Worm (Caenorhabditis elegans) whole organism, L2 larva: ENCODE results near the gene C09G9.3.

ENCODE experiments used
- crh-2 ChIP-seq: sonication (generic microtip); optimal IDR thresholded peaks from 2 replicates; lab custom pipeline; 2017; ENCODE audit warnings: missing biosample characterization, missing genetic modification characterization
- egl-27 ChIP-seq: sonication (generic microtip); optimal IDR thresholded peaks from 3 replicates; lab custom pipeline; 2017; ENCODE audit warnings: missing biosample characterization, missing genetic modification reagents, missing genetic modification characterization
- lin-39 ChIP-seq: fragments of 150-350 bp; optimal IDR thresholded peaks from 2 replicates; lab custom pipeline; 2014; ENCODE audit warnings: missing biosample characterization, missing genetic modification reagents, missing genetic modification characterization
- lsy-2 ChIP-seq, 2 experiments: fragments of 150-350 bp in 1 of 2; sonication (generic microtip) in 1 of 2; optimal IDR thresholded peaks; 2 replicates each; lab custom pipeline; 2014 to 2017; ENCODE audit warnings: missing biosample characterization in 2 of 2, missing genetic modification characterization in 2 of 2
- snpc-4 ChIP-seq: fragments of 150-350 bp; optimal IDR thresholded peaks from 2 replicates; lab custom pipeline; 2014; ENCODE audit warnings: missing biosample characterization, missing genetic modification characterization
- unc-62 ChIP-seq: fragments of 150-350 bp; optimal IDR thresholded peaks from 2 replicates; lab custom pipeline; 2014; ENCODE audit warnings: missing biosample characterization, missing genetic modification reagents, missing genetic modification characterization

ce11 chrIV:8825997-8826605, 46.8 kb downstream of the C09G9.3 start:
- no peak for TF ChIP-seq crh-2
- TF ChIP-seq snpc-4: no peak
- TF ChIP-seq unc-62 (GFP tag; lab: Kevin White, UChicago): no peak
- TF ChIP-seq lsy-2 (tag; optimal IDR thresholded peaks at IDR 0.05; lab: Kevin White, UChicago): no peak
- TF ChIP-seq egl-27 (tag; lab: Kevin White, UChicago): no peak
- no peak for TF ChIP-seq lin-39
